Worm (Caenorhabditis elegans) whole organism, L4 larva: Measurements from ENCODE around the gene W09H1.4.

ENCODE experiments used
- ama-1 ChIP-seq: fragments of 150-350 bp; optimal IDR thresholded peaks from 2 replicates; lab custom pipeline; 2014; ENCODE audit warnings: inconsistent platforms, mixed read lengths
- daf-8 ChIP-seq: fragments of 200-800 bp; sonication (Bioruptor generic); IDR thresholded peaks from 2 replicates; pipeline ENCODE4 v1.3.6; 2022; ENCODE audit warnings: missing genetic modification characterization, missing compliant biosample characterization
- nhr-42 ChIP-seq: fragments of 200-800 bp; sonication (Bioruptor generic); IDR thresholded peaks from 2 replicates; pipeline ENCODE4 v1.3.6; 2022; ENCODE audit warnings: missing genetic modification characterization, missing compliant biosample characterization

DNA sequence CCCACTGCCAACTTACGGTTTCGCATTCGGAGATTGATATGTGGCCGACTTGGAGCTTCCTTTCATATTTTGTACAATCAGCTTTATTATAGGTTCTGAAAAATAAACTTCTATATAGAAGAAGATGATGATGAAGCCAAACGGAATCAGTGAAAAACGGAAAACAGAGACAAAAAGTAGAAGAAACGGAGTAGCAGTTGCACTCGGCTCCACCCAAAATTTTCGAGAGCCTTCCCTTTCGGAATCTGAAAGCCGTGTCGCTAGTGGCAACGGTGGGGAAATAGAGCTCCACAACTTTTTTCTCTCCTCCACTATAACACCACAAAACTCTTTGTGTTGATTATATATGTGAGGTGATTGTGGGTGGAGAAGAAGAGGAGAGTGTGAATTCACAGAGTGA lies 1.9 kb upstream of the W09H1.4 start, which contains the start of gene W09H1.1:
- no peak for TF ChIP-seq nhr-42
- TF ChIP-seq daf-8 (GFP tag; lab: Robert Waterston, UW): no peak
- TF ChIP-seq ama-1: no peak
